Fruit fly (Drosophila melanogaster) whole organism, pupa: ENCODE results near the gene toc.

ENCODE experiments used
- CG10348 ChIP-seq: fragments of 200-800 bp; sonication (Bioruptor generic); IDR thresholded peaks from 2 replicates; pipeline ENCODE4 v1.3.6; 2022; ENCODE audit warnings: missing biosample characterization, missing genetic modification characterization
- CG12605 ChIP-seq: fragments of 200-800 bp; sonication (Bioruptor generic); IDR thresholded peaks from 2 replicates; pipeline ENCODE4 v1.3.6; 2022; ENCODE audit warnings: missing biosample characterization, missing genetic modification characterization
- CG13204 ChIP-seq: fragments of 200-800 bp; sonication (Bioruptor generic); optimal IDR thresholded peaks from 2 replicates; lab custom pipeline; 2018; ENCODE audit warnings: missing biosample characterization, mild to moderate bottlenecking, missing genetic modification characterization, moderate library complexity
- CG14655 ChIP-seq: fragments of 200-800 bp; sonication (Bioruptor generic); optimal IDR thresholded peaks from 3 replicates; lab custom pipeline; 2017; ENCODE audit warnings: mild to moderate bottlenecking, missing biosample characterization, missing genetic modification reagents, missing genetic modification characterization
- CG15710 ChIP-seq: fragments of 200-800 bp; sonication (Bioruptor generic); optimal IDR thresholded peaks from 2 replicates; lab custom pipeline; 2018; ENCODE audit warnings: missing biosample characterization, mild to moderate bottlenecking, missing genetic modification characterization, moderate library complexity
- CG17806 ChIP-seq: fragments of 200-800 bp; sonication (Bioruptor generic); optimal IDR thresholded peaks from 2 replicates; lab custom pipeline; 2018; ENCODE audit warnings: missing biosample characterization, mild to moderate bottlenecking, missing genetic modification characterization, moderate library complexity
- CG32121 ChIP-seq: fragments of 200-800 bp; sonication (Bioruptor generic); IDR thresholded peaks from 2 replicates; pipeline ENCODE4 v1.3.6; 2022; ENCODE audit warnings: missing biosample characterization, missing genetic modification characterization
- CG34367 ChIP-seq: fragments of 200-800 bp; sonication (Bioruptor generic); optimal IDR thresholded peaks from 2 replicates; lab custom pipeline; 2018; ENCODE audit warnings: missing biosample characterization, mild to moderate bottlenecking, missing genetic modification characterization
- CG4496 ChIP-seq: fragments of 200-800 bp; sonication (Bioruptor generic); IDR thresholded peaks from 3 replicates; pipeline ENCODE4 v1.3.6; 2022; ENCODE audit warnings: missing biosample characterization, missing genetic modification characterization
- CG8159 ChIP-seq: fragments of 200-800 bp; sonication (Bioruptor generic); optimal IDR thresholded peaks from 3 replicates; lab custom pipeline; 2018; ENCODE audit warnings: missing biosample characterization, mild to moderate bottlenecking, missing genetic modification characterization, moderate library complexity
- CG8301 ChIP-seq: fragments of 200-800 bp; sonication (Bioruptor generic); optimal IDR thresholded peaks from 2 replicates; lab custom pipeline; 2018; ENCODE audit warnings: missing biosample characterization, mild to moderate bottlenecking, missing genetic modification characterization
- CG9948 ChIP-seq: fragments of 200-800 bp; sonication (Bioruptor generic); optimal IDR thresholded peaks from 2 replicates; lab custom pipeline; 2018; ENCODE audit warnings: missing biosample characterization, mild to moderate bottlenecking, missing genetic modification characterization, moderate library complexity
- D1 ChIP-seq: fragments of 200-800 bp; sonication (Bioruptor generic); optimal IDR thresholded peaks from 2 replicates; lab custom pipeline; 2018; ENCODE audit warnings: missing biosample characterization, mild to moderate bottlenecking, missing genetic modification characterization, moderate library complexity
- EcR ChIP-seq: fragments of 200-800 bp; sonication (Bioruptor generic); optimal IDR thresholded peaks from 3 replicates; lab custom pipeline; 2019; ENCODE audit warnings: missing biosample characterization, missing genetic modification characterization, mild to moderate bottlenecking, moderate library complexity, missing genetic modification reagents
- Ets98B ChIP-seq: fragments of 200-800 bp; sonication (Bioruptor generic); IDR thresholded peaks from 2 replicates; pipeline ENCODE4 v1.3.6; 2022; ENCODE audit warnings: missing biosample characterization, missing genetic modification characterization
- Pif1A ChIP-seq: fragments of 200-800 bp; sonication (Bioruptor generic); optimal IDR thresholded peaks from 3 replicates; lab custom pipeline; 2016; ENCODE audit warnings: missing biosample characterization, missing genetic modification characterization
- Pif1B ChIP-seq: fragments of 200-800 bp; sonication (Bioruptor generic); optimal IDR thresholded peaks from 3 replicates; lab custom pipeline; 2016; ENCODE audit warnings: missing biosample characterization, missing genetic modification characterization
- Snoo ChIP-seq: fragments of 200-800 bp; sonication (Bioruptor generic); optimal IDR thresholded peaks from 3 replicates; lab custom pipeline; 2017; ENCODE audit warnings: missing biosample characterization, mild to moderate bottlenecking, missing genetic modification characterization, inconsistent platforms
- fd96Ca ChIP-seq: fragments of 200-800 bp; sonication (Bioruptor generic); IDR thresholded peaks from 3 replicates; pipeline ENCODE4 v1.3.6; 2022; ENCODE audit warnings: missing biosample characterization, missing genetic modification characterization
- gl ChIP-seq: fragments of 200-800 bp; sonication (Bioruptor generic); optimal IDR thresholded peaks from 2 replicates; lab custom pipeline; 2018; ENCODE audit warnings: missing biosample characterization, mild to moderate bottlenecking, missing genetic modification characterization
- rn ChIP-seq: fragments of 200-800 bp; sonication (Bioruptor generic); IDR thresholded peaks from 2 replicates; pipeline ENCODE4 v1.3.6; 2022; ENCODE audit warnings: missing biosample characterization, missing genetic modification characterization

Gene toc

DNA sequence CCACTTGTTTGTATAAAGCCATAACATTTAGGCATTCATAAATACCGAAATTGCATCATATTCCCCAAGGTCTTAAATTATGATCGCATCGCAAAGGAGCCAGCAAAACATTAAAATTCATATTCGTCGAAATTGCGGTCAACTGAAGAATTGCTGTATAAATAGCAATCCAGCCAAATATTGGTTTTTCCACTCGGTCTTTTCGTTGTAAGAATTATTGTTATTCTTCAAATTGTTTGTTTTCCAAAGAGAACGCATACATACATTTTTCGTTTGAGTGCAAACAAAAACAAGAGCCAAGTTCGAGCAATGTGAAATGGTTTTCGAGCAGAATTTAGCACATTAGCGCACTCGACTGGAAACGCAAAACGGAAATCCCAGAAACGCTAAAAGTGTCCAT is 29.7 kb downstream of the toc start:
- TF ChIP-seq CG13204 (GFP tag; lab: Kevin White, UChicago) (no peak), CG4496 (GFP tag; lab: Robert Waterston, UW) (no peak), fd96Ca (GFP tag; lab: Robert Waterston, UW) (no peak), EcR (GFP tag; lab: Kevin White, UChicago) (no peak), CG15710 (tag; lab: Kevin White, UChicago) (no peak), gl (no peak), CG8301 (tag; lab: Kevin White, UChicago) (no peak), CG14655 (GFP tag; lab: Kevin White, UChicago) (no peak), CG12605 (no peak), Ets98B (GFP tag; lab: Robert Waterston, UW) (no peak)

DNA sequence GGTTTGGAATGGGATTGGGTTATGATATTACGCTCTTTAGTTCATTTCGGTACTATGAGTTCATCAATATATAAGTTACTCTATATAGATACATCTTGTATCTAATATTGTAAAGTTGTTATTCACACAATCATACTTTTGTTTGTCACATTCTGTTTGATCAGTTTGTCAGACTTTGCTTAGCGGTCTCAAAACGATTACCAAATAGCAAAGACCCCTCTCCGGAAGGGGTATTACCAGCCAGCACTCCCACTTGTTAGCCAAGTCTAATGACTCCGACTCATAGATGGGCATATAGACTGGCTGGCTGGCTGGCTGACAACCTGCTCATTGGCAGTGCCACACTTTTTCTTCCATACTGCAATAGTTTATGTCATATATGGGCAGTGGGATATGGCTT is 30.5 kb downstream of the toc start:
- TF ChIP-seq CG8301 (tag; lab: Kevin White, UChicago) (peak; percentile 5), CG17806 (tag; lab: Kevin White, UChicago) (no peak), CG14655 (GFP tag; lab: Kevin White, UChicago) (peak; percentile 17)

DNA sequence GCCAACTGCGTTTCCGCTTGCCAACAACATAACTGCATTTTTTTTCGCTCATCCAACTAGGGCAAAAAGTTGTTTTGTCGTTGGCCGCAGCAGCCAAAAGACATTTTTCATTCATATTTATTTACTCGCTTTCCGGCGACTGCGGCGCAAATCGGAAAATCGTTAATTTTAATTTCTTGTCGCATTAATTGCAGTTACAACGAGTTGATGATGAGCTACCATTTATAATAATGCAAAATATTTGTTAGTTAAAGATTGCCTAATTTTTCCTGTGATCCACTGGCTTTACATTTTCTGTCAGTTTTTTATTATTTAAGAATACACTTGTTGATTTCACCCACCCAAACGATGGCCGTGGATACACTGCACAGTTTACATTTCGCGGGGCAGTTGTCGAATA is 35.2 kb downstream of the toc start, which contains the start of gene PpD6:
Gene PpD6 (plus strand): TSS at position 301 of the 400 bp plus-strand sequence.
- TF ChIP-seq fd96Ca (GFP tag; lab: Robert Waterston, UW) (no peak), CG12605 (no peak), Pif1A (GFP tag; lab: Kevin White, UChicago) (no peak), CG34367 (tag; lab: Kevin White, UChicago) (no peak), Ets98B (GFP tag; lab: Robert Waterston, UW) (no peak), CG17806 (tag; lab: Kevin White, UChicago) (no peak), gl (no peak), CG32121 (GFP tag; lab: Robert Waterston, UW) (no peak)

DNA sequence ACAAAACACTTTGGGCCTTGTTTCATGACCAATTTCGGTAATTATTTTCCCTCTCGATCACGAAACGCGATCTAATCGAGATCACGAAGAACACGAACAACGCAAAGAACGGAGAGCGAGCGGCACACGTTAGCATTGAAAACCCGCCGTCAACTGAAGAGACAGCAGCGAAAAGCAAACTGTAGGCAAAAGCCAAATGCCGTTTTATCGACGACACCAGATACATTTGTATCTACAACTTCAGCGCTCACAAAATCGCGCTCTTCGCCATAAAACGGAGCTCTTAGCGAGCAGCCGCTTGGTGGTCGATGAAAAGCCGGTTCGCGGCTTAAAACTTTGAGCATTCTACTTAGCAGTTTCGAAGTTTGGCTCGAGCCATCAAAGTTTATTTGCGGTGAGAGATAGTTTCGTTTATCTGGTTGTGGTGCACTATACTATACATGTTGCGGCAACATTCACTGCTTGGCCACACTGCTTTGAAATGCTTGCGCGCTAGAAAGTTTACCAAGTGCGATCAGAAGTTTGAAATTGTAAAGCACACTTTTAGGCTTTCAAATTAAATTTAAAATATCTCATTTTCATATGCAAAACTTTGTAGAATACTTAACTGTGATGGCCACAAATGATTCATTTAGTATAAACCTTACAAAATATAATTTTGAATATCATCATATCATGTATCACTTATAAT is 36.5 kb downstream of the toc start:
- TF ChIP-seq rn (GFP tag; lab: Robert Waterston, UW) (no peak), D1 (tag; lab: Kevin White, UChicago) (peak; percentile 48), fd96Ca (GFP tag; lab: Robert Waterston, UW) (no peak; the same call in 2 of the 3 replicates), CG4496 (GFP tag; lab: Robert Waterston, UW) (no peak)

DNA sequence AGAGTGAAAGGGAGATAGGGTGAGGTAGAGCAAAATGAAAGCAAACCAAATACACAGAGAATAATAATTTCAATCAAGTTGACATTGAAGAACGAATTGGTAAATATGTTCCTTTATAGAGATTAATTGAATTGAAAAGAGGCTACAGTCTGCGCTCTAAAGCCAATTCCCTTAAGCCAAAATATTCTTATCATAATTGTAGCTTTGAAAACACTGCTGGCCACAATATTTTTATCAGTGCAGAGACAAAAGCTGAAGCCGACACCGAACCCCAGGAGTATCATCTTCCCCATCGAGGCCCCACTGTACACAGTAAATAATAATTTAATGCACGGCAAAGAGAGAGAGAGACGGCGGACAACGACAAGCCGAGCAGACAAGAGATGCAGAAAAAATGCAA is 38.7 kb downstream of the toc start:
- TF ChIP-seq CG9948 (tag; lab: Kevin White, UChicago), result peak; percentile 69
- TF ChIP-seq gl, result peak; percentile 43
- TF ChIP-seq Pif1B (GFP tag; lab: Kevin White, UChicago), result peak; percentile 75
- TF ChIP-seq Snoo (tag; lab: Kevin White, UChicago), result peak; percentile 68
- TF ChIP-seq CG4496 (GFP tag; lab: Robert Waterston, UW), result peak; percentile 92
- peak; percentile 64 for TF ChIP-seq CG12605
- TF ChIP-seq CG13204 (GFP tag; lab: Kevin White, UChicago), result peak; percentile 3
- peak; percentile 90 for TF ChIP-seq CG14655 (GFP tag; lab: Kevin White, UChicago)
- TF ChIP-seq CG8159 (tag; lab: Kevin White, UChicago), result peak; percentile 82
- TF ChIP-seq Pif1A (GFP tag; lab: Kevin White, UChicago), result peak; percentile 82
- TF ChIP-seq fd96Ca (GFP tag; lab: Robert Waterston, UW), result peak; percentile 92
- TF ChIP-seq CG32121 (GFP tag; lab: Robert Waterston, UW), result peak; percentile 88
- TF ChIP-seq EcR (GFP tag; lab: Kevin White, UChicago), result no peak
- peak; percentile 71 for TF ChIP-seq CG17806 (tag; lab: Kevin White, UChicago)
- peak; percentile 85 for TF ChIP-seq Ets98B (GFP tag; lab: Robert Waterston, UW)
- peak; percentile 66 for TF ChIP-seq CG10348
- peak; percentile 49 for TF ChIP-seq CG15710 (tag; lab: Kevin White, UChicago)
- peak; percentile 72 for TF ChIP-seq CG34367 (tag; lab: Kevin White, UChicago)
- peak; percentile 80 for TF ChIP-seq rn (GFP tag; lab: Robert Waterston, UW)
- TF ChIP-seq CG8301 (tag; lab: Kevin White, UChicago), result peak; percentile 85
- TF ChIP-seq D1 (tag; lab: Kevin White, UChicago), result no peak

DNA sequence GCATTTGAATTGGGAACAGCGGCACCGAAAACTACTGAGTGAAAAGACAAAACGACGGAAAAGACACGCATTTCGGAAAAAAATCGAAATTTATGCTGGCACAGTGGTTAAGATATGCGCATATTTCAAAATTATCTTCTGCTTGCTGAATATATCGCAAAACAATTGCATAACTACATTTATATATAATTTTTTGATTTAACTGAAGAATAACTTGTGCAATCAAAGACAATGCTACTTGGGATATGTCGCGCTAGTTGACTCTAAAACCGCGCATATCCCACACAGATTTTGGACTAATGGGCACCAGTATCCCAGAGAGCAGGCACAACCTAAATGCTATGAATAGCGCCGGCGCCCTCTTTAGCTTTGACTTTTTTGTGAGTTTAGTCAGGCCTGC is 43.8 kb downstream of the toc start:
- TF ChIP-seq fd96Ca (GFP tag; lab: Robert Waterston, UW), result no peak
- TF ChIP-seq CG10348, result no peak
- TF ChIP-seq Pif1A (GFP tag; lab: Kevin White, UChicago), result no peak
- 0 out of 3 replicates have a peak, but pooled peaks have one; percentile 42 for TF ChIP-seq CG4496 (GFP tag; lab: Robert Waterston, UW)
- peak; percentile 20; the same call in 1 of the 2 replicates for TF ChIP-seq Ets98B (GFP tag; lab: Robert Waterston, UW)
- no peak for TF ChIP-seq Snoo (tag; lab: Kevin White, UChicago)
- TF ChIP-seq CG14655 (GFP tag; lab: Kevin White, UChicago), result no peak
- peak; percentile 2 for TF ChIP-seq CG8301 (tag; lab: Kevin White, UChicago)
- peak; percentile 73 for TF ChIP-seq CG32121 (GFP tag; lab: Robert Waterston, UW)
- TF ChIP-seq, all 21 proteins: peak for 4
